Fruit fly (Drosophila melanogaster): ENCODE results near the gene CG31883.
A peak's percentile ranks its signal among the peaks of the same experiment; 100 is the strongest.

Gene CG31883

DNA sequence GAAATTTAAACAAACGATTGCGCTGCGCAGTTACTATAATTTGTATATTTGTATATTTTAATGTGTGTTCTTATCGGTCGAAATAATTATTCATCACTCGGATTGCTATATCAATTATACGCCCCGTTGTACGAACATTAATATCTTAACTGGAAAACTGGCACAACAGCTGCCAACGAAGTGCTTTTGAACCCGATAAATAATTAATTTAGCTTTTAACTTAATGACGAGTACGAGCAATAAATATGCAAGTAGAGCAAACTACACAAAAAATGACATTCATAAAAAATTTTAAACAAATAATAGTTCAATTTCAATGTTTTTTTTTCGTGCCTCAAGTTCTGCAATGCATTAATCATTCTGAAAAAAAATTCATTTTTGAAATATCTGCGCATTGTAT is 27.9 kb upstream of the CG31883 start:
- TF ChIP-seq Dll (optimal IDR thresholded peaks at IDR 0.05) (no peak), EcR (GFP tag; optimal IDR thresholded peaks at IDR 0.05) (no peak), CG8478 (optimal IDR thresholded peaks at IDR 0.05) (no peak), usp (GFP tag; optimal IDR thresholded peaks at IDR 0.05) (no peak), psq (optimal IDR thresholded peaks at IDR 0.05) (no peak), pan (optimal IDR thresholded peaks at IDR 0.05) (no peak)

DNA sequence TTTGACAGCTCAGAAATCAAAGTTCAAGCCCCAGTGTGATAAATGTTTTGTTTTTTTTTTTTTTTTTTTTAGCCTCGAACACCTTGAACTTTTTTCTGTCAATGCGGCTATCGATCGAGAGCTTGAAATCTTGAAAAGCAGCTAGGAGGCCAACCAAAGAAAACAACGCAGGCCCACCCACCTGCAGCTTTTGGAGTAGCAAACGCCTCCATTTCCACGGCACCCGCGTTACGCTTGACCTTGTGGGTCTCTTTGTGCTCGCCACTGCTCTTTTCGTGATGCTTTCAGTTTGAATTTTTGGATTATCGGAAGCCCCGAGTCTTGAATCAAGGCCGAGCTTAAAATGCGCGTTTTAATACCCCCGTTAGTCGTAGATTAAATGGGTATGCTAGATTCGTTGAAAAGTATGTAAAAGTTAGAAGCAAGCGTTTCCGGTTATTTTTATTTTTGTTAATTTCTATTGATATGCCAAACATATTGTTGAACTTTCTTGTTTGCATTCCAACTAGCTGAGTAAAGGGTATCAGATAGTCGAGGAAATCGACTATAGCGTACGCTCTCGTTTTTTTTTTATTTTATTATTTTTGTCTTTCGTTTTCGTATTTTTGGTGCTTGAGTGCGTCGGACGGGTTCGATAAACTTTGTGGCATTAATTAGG is 25.4 kb upstream of the CG31883 start:
- TF ChIP-seq psq (optimal IDR thresholded peaks at IDR 0.05) (no peak), pan (optimal IDR thresholded peaks at IDR 0.05) (peak; percentile 33)

DNA sequence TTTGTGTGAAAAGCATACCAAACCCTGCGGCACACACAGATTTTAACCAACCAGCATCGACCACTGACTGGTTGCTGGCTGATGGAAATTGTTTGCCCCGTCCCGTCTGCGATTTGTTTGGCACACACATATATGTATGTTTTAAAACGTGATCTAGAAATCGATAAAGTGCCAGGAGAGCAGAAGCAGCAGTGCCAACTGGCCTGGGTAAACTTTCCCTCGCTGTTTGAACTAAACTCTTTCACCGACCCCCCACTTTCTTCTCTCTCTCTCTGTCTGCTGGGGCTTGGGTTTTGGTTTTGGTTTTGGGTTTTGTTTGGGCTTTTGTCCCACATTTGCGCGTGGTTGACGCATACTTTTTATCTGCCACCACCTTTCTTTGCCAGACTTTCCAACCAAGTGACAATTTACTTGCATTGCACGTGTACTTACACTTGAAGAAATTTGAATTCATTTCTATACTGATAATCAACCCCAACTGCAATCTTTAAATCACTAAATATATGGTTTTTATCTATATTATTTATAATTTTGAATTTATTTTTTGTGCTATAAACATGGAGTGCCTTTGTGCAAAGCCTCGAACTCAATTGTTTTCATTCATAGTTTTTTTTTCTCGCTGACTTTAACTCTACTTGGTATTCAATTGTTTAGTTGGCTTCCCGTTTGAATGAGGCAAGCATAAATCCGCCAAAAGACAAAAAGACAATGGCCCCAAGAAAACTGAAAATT is 22.8 kb upstream of the CG31883 start:
- no peak for TF ChIP-seq usp (GFP tag; optimal IDR thresholded peaks at IDR 0.05)
- no peak for TF ChIP-seq pan (optimal IDR thresholded peaks at IDR 0.05)
- TF ChIP-seq Dll (optimal IDR thresholded peaks at IDR 0.05), result no peak
- no peak for TF ChIP-seq EcR (GFP tag; optimal IDR thresholded peaks at IDR 0.05)
- no peak for TF ChIP-seq psq (optimal IDR thresholded peaks at IDR 0.05)
- no peak for TF ChIP-seq CG8478 (optimal IDR thresholded peaks at IDR 0.05)

DNA sequence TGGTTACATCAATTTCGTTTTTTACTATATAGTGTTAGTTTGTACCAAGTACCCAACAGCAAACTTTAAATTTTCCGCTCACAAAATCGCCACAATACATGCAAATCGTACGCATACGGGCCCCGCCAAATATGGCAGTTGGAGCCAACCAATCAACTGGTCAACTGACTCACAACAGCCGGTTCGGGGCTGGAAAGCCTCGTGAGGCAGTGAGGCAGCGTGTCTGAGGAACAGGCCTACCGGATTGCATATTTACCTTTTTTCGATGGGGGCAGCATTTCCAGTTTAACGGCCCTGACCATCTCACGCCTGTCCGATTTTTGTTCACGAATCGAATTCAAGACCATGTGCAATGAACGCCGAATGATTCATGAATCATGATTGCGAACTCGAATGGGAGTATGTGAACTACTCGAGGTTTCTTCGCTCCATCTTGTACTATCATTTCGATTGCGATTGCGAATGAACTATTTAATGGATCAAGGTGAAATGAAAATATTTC is 21.7 kb upstream of the CG31883 start:
- TF ChIP-seq CG8478 (optimal IDR thresholded peaks at IDR 0.05), result no peak
- no peak for TF ChIP-seq pan (optimal IDR thresholded peaks at IDR 0.05)
- no peak for TF ChIP-seq EcR (GFP tag; optimal IDR thresholded peaks at IDR 0.05)
- TF ChIP-seq Dll (optimal IDR thresholded peaks at IDR 0.05), result no peak
- no peak for TF ChIP-seq psq (optimal IDR thresholded peaks at IDR 0.05)
- TF ChIP-seq usp (GFP tag; optimal IDR thresholded peaks at IDR 0.05), result no peak

DNA sequence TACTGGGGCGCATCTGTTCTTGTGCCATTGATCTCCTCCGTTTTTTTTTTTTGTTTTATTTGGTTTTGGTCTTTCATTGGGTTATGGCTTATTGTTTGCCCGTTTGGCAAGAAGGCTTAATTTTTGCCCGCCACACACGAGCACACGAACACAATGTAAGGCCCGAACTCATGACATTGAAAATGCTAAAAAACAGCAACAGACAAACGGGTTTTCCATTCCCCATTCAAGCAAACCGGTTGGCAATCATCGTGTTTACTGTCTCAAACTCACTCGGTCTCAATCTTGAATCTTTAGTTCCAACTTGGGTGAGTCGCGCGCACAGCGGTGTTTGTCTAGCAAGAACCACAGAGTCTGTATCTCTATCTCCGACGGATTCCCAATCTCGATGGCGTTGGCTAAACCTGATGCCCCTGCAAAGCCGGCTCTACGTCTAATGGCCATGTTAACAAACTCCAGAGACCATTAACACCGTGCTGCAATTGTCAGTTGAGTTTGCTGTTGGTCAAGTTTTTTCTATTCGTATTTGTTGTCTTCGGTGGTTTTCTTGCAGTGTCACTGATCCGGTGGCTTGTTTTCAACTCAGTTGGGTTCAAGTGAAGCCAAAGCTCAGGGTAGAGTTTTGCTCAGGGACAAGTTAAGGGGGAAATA is 19.6 kb upstream of the CG31883 start:
- TF ChIP-seq Dll (optimal IDR thresholded peaks at IDR 0.05) (no peak), pan (optimal IDR thresholded peaks at IDR 0.05) (no peak), psq (optimal IDR thresholded peaks at IDR 0.05) (no peak), CG8478 (optimal IDR thresholded peaks at IDR 0.05) (no peak), EcR (GFP tag; optimal IDR thresholded peaks at IDR 0.05) (peak in 1 of 2 experiments; percentile 87), usp (GFP tag; optimal IDR thresholded peaks at IDR 0.05) (no peak)

DNA sequence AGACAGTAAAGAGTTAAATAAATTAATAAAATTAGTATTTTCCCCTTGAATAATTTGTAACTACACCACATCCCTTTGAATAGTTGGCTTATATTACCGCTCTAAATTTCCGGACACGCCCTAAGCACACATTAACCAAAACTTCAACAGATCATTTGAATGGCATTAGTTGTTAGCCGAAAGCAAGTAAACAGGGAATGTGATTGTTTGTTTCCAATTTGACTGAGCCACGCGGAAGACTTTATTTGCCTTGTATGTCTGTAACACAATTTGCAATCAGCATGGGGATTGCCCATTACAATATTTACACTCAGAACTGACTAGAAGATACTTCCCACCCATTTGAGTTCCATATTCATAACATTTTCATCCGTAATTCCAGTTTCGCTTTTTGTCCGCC is 18.7 kb upstream of the CG31883 start:
- TF ChIP-seq EcR (GFP tag; optimal IDR thresholded peaks at IDR 0.05) (no peak), usp (GFP tag; optimal IDR thresholded peaks at IDR 0.05) (no peak), Dll (optimal IDR thresholded peaks at IDR 0.05) (no peak), psq (optimal IDR thresholded peaks at IDR 0.05) (no peak), CG8478 (optimal IDR thresholded peaks at IDR 0.05) (no peak), pan (optimal IDR thresholded peaks at IDR 0.05) (no peak)

DNA sequence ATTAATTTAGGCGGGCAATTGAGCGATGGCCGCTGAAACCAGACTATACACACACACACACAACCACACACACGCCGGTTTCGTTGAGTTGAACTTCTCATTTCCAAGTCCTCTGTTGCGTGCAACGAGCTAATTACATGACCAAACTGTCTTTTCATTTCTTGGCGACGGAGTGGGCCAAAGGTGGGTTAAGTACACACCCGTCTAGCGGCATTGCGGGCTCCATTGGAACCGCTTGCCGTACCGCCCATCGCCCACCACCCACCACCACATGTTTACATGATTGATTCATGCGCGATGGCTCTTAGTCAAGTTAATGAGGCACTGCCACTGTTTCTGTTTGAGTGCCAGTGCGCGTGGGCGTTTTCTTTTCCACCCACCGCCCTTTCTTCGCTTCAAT is 17.9 kb upstream of the CG31883 start:
- TF ChIP-seq Dll (optimal IDR thresholded peaks at IDR 0.05) (no peak), usp (GFP tag; optimal IDR thresholded peaks at IDR 0.05) (no peak), EcR (GFP tag; optimal IDR thresholded peaks at IDR 0.05) (no peak), psq (optimal IDR thresholded peaks at IDR 0.05) (no peak), CG8478 (optimal IDR thresholded peaks at IDR 0.05) (no peak), pan (optimal IDR thresholded peaks at IDR 0.05) (no peak)

DNA sequence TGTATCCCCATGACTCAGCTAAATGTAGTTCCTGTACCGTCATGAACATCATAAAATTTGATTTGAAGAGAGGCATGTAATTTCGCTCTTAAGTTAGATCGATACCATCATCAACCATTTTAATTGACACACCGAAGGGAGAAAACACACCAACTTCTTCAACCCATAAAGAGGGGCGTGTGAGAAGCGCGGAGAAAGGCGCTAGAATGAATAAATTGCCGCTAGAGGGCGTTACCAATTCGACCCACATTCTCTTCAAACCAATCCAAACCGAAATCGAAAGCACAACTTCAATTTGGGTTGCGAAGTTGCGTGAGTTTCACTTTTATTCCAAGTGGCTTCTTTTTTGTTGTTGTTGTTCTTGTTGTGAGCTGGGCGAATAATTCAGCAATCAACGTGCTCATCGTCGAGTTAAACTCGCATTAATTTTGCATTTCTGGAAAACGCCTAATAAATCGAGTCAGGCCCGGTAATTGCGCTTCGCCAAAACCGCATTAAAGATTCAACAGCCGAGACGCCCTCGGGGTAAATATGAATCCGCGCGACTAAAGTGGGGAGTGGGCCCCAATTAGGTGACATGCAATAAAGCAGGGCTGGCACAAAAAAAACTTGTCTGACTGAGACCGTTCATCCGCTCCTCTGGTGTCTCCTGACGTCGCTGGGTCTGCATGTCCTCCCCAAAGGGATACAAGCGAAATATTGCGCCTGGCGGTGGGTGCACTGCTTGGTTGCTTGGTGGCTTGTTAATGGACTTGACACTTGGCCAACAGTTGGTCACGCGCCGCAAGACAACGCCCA is 15.7 kb upstream of the CG31883 start:
- no peak for TF ChIP-seq pan (optimal IDR thresholded peaks at IDR 0.05)
- TF ChIP-seq CG8478 (optimal IDR thresholded peaks at IDR 0.05), result no peak
- no peak for TF ChIP-seq usp (GFP tag; optimal IDR thresholded peaks at IDR 0.05)
- TF ChIP-seq EcR (GFP tag; optimal IDR thresholded peaks at IDR 0.05), result no peak
- no peak for TF ChIP-seq psq (optimal IDR thresholded peaks at IDR 0.05)
- no peak for TF ChIP-seq Dll (optimal IDR thresholded peaks at IDR 0.05)

DNA sequence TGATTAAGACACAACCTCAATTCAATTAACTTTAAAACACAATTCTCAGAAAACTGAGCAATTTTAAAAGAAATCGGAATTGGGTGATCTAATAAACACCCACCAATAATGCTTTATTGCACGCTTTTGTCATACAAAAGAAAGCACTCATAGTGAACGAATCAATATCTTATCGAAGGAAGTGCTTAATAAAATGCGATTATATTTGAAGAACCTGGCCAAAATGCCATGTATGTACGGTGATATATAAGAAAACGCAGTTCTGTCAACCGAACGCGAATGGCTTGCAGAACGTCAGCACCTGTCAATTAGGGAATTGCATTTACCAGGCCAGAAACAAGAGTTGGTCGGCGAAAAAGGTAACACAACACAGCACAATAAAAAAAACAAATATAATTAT is 14.5 kb upstream of the CG31883 start:
- TF ChIP-seq EcR (GFP tag; optimal IDR thresholded peaks at IDR 0.05) (no peak), usp (GFP tag; optimal IDR thresholded peaks at IDR 0.05) (no peak), CG8478 (optimal IDR thresholded peaks at IDR 0.05) (no peak), psq (optimal IDR thresholded peaks at IDR 0.05) (no peak)

DNA sequence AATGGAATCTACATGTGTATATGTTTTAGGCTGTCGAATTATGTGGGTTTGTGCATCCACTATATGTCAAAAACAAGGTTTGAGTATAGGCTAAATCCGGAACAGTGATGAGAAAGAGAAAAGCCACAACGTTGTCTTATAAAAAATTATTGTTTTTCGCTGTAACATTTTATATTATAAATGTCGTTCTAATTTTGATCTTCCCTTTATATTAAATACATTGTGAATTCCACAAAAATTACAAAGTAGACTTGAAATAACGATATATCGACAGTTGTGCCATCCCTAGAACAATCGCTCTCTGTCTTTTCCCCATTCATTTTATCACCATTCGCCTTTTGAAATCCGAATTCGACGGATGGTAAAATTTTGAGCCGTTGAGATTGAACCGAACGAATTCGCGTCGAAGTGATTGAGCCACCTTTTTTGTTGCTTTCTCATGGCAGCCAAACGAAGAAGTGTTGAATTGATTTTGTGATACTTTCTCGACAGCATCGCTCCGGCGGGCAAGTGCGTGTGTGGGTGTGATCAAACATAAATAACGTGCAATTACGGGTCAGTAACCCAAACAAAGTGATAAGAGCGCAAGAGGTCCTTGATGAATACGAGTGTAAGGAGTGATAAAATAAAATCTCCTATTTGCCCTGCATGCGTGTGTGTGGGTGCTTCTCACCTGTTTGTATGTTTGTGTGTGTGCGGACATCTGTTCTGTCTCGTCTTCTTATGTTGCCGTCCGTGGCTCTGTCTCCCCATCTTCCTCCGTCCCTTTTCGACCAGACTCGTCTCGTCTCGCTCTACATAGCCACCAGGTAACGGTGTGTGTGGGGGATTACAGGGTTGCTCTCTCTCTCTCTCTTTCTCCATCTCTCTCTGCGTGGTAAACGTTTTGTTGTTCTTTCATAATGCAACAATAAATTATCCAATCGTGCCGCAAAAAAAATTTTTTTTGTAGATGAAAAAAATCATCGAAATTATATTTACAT is 7.1 kb upstream of the CG31883 start, which contains the start of gene Oatp30B:
Gene Oatp30B, plus strand, starts transcription at position 325 of the 983 bp plus-strand sequence.
- TF ChIP-seq EcR (GFP tag; optimal IDR thresholded peaks at IDR 0.05) (peak; percentile 65 to 89), CG8478 (optimal IDR thresholded peaks at IDR 0.05) (no peak)

DNA sequence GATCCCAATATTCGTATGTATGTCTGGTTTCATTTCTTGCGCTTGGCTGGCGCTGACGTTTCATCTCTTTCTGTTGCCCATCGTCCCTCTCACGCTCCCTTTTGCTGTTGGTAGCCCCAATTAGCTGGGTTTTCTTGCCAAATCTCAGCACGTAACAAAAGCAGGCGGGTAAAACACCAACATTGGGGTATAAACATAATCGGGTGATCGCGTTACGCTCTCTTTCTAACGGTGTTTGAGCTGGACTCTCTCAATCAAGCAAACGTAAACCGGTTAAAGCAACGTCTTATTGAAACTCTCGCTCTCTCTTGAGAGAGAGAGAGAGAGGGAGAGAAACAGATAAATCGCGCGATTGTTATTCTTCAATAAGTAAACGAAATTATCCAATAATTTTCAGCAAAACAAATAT is 5.5 kb upstream of the CG31883 start:
- TF ChIP-seq EcR (GFP tag; optimal IDR thresholded peaks at IDR 0.05) (no peak), CG8478 (optimal IDR thresholded peaks at IDR 0.05) (no peak), usp (GFP tag; optimal IDR thresholded peaks at IDR 0.05) (no peak), Dll (optimal IDR thresholded peaks at IDR 0.05) (no peak)
